Fruit fly (Drosophila melanogaster) whole organism, embryonic: ENCODE results near the gene CG32708.

Source experiments
- Ada2b ChIP-seq: fragments of 200-800 bp; sonication (Bioruptor generic); IDR thresholded peaks from 2 replicates; pipeline ENCODE4 v1.3.6; 2022; ENCODE audit warnings: missing biosample characterization, missing genetic modification characterization
- BEAF-32 ChIP-seq: fragments of 200-800 bp; sonication (Bioruptor generic); optimal IDR thresholded peaks from 3 replicates; lab custom pipeline; 2017; ENCODE audit warnings: missing biosample characterization, missing genetic modification characterization, mild to moderate bottlenecking, moderate library complexity, missing genetic modification reagents
- Bteb2 ChIP-seq: fragments of 200-800 bp; sonication (Bioruptor generic); optimal IDR thresholded peaks from 2 replicates; lab custom pipeline; 2016; ENCODE audit warnings: missing biosample characterization, missing genetic modification characterization
- CG10321 ChIP-seq: fragments of 200-800 bp; sonication (Bioruptor generic); IDR thresholded peaks from 2 replicates; pipeline ENCODE4 v1.3.6; 2022; ENCODE audit warnings: missing biosample characterization, missing genetic modification characterization
- CG10543 ChIP-seq: fragments of 200-800 bp; sonication (Bioruptor generic); optimal IDR thresholded peaks from 3 replicates; lab custom pipeline; 2017; ENCODE audit warnings: missing biosample characterization, mild to moderate bottlenecking, missing genetic modification characterization, moderate library complexity
- CG10565 ChIP-seq: fragments of 200-800 bp; sonication (Bioruptor generic); optimal IDR thresholded peaks from 3 replicates; lab custom pipeline; 2016; ENCODE audit warnings: missing biosample characterization, mild to moderate bottlenecking, missing genetic modification characterization
- CG10654 ChIP-seq: fragments of 200-800 bp; sonication (Bioruptor generic); optimal IDR thresholded peaks from 2 replicates; lab custom pipeline; 2016; ENCODE audit warnings: missing biosample characterization, missing genetic modification characterization
- CG10959 ChIP-seq: fragments of 200-800 bp; sonication (Bioruptor generic); IDR thresholded peaks from 2 replicates; pipeline ENCODE4 v1.3.6; 2022; ENCODE audit warnings: missing biosample characterization, missing genetic modification characterization
- CG11398 ChIP-seq: fragments of 200-800 bp; sonication (Bioruptor generic); optimal IDR thresholded peaks from 2 replicates; lab custom pipeline; 2016; ENCODE audit warnings: missing biosample characterization, missing genetic modification characterization
- CG11456 ChIP-seq: fragments of 200-800 bp; sonication (Bioruptor generic); IDR thresholded peaks from 3 replicates; pipeline ENCODE4 v1.3.6; 2022; ENCODE audit warnings: missing biosample characterization, missing genetic modification characterization
- CG1602 ChIP-seq: fragments of 200-800 bp; sonication (Bioruptor generic); optimal IDR thresholded peaks from 3 replicates; lab custom pipeline; 2016; ENCODE audit warnings: missing biosample characterization, missing genetic modification characterization
- CG1603 ChIP-seq: fragments of 200-800 bp; sonication (Bioruptor generic); optimal IDR thresholded peaks from 2 replicates; lab custom pipeline; 2019; ENCODE audit warnings: missing biosample characterization, mild to moderate bottlenecking, missing genetic modification characterization, moderate library complexity
- CG17802 ChIP-seq: fragments of 200-800 bp; sonication (Bioruptor generic); optimal IDR thresholded peaks from 2 replicates; lab custom pipeline; 2018; ENCODE audit warnings: missing biosample characterization, mild to moderate bottlenecking, missing genetic modification characterization, moderate library complexity
- CG18011 ChIP-seq: fragments of 200-800 bp; sonication (Bioruptor generic); optimal IDR thresholded peaks from 2 replicates; lab custom pipeline; 2017; ENCODE audit warnings: missing biosample characterization, missing genetic modification characterization, mild to moderate bottlenecking, moderate library complexity, missing genotype
- CG31441 ChIP-seq: fragments of 200-800 bp; sonication (Bioruptor generic); IDR thresholded peaks from 2 replicates; pipeline ENCODE4 v1.3.6; 2022; ENCODE audit warnings: missing biosample characterization, missing genetic modification characterization
- CG32532 ChIP-seq: fragments of 200-800 bp; sonication (Bioruptor generic); IDR thresholded peaks from 2 replicates; pipeline ENCODE4 v1.3.6; 2022; ENCODE audit warnings: missing biosample characterization, missing genetic modification characterization
- CG3407 ChIP-seq: fragments of 200-800 bp; sonication (Bioruptor generic); optimal IDR thresholded peaks from 2 replicates; lab custom pipeline; 2018; ENCODE audit warnings: missing biosample characterization, mild to moderate bottlenecking, missing genetic modification characterization
- CG43689 ChIP-seq: fragments of 200-800 bp; sonication (Bioruptor generic); IDR thresholded peaks from 2 replicates; pipeline ENCODE4 v1.3.6; 2022; ENCODE audit warnings: missing biosample characterization, missing genetic modification characterization
- CG4820 ChIP-seq: fragments of 200-800 bp; sonication (Bioruptor generic); optimal IDR thresholded peaks from 3 replicates; lab custom pipeline; 2016; ENCODE audit warnings: missing biosample characterization, missing genetic modification characterization
- CG6765 ChIP-seq: fragments of 200-800 bp; sonication (Bioruptor generic); optimal IDR thresholded peaks from 3 replicates; lab custom pipeline; 2017; ENCODE audit warnings: missing biosample characterization, mild to moderate bottlenecking, missing genetic modification characterization
- CG7745 ChIP-seq: fragments of 200-800 bp; sonication (Bioruptor generic); optimal IDR thresholded peaks from 2 replicates; lab custom pipeline; 2018; ENCODE audit warnings: missing biosample characterization, mild to moderate bottlenecking, missing genetic modification characterization, moderate library complexity
- CG7928 ChIP-seq: fragments of 200-800 bp; sonication (Bioruptor generic); optimal IDR thresholded peaks from 2 replicates; lab custom pipeline; 2017; ENCODE audit warnings: missing biosample characterization, mild to moderate bottlenecking, missing genetic modification characterization
- CG8359 ChIP-seq: fragments of 200-800 bp; sonication (Bioruptor generic); optimal IDR thresholded peaks from 2 replicates; lab custom pipeline; 2017; ENCODE audit warnings: missing biosample characterization, mild to moderate bottlenecking, missing genetic modification characterization, borderline replicate concordance
- CG9932 ChIP-seq: fragments of 200-800 bp; sonication (Bioruptor generic); IDR thresholded peaks from 2 replicates; pipeline ENCODE4 v1.3.6; 2022; ENCODE audit warnings: missing biosample characterization, missing genetic modification characterization
- CoRest ChIP-seq: fragments of 200-800 bp; sonication (Bioruptor generic); optimal IDR thresholded peaks from 3 replicates; lab custom pipeline; 2018; ENCODE audit warnings: missing biosample characterization, mild to moderate bottlenecking, missing genetic modification characterization, moderate library complexity
- D19B ChIP-seq: fragments of 200-800 bp; sonication (Bioruptor generic); optimal IDR thresholded peaks from 2 replicates; lab custom pipeline; 2017; ENCODE audit warnings: missing biosample characterization, mild to moderate bottlenecking, missing genetic modification characterization
- Dek ChIP-seq: fragments of 200-800 bp; sonication (Bioruptor generic); optimal IDR thresholded peaks from 3 replicates; lab custom pipeline; 2019; ENCODE audit warnings: missing biosample characterization, mild to moderate bottlenecking, missing genetic modification characterization, moderate library complexity
- E2f2 ChIP-seq: fragments of 200-800 bp; sonication (Bioruptor generic); IDR thresholded peaks from 2 replicates; pipeline ENCODE4 v1.3.6; 2022; ENCODE audit warnings: missing biosample characterization, missing genetic modification characterization
- HHEX ChIP-seq: fragments of 200-800 bp; sonication (Bioruptor generic); optimal IDR thresholded peaks from 3 replicates; lab custom pipeline; 2017; ENCODE audit warnings: missing biosample characterization, mild to moderate bottlenecking, missing genetic modification characterization, missing genetic modification reagents
- HLH4C ChIP-seq: fragments of 200-800 bp; sonication (Bioruptor generic); IDR thresholded peaks from 3 replicates; pipeline ENCODE4 v1.3.6; 2022; ENCODE audit warnings: missing biosample characterization, missing genetic modification characterization; ENCODE audit not compliant: partially characterized antibody
- Lhr ChIP-seq: fragments of 200-800 bp; sonication (Bioruptor generic); optimal IDR thresholded peaks from 3 replicates; lab custom pipeline; 2017; ENCODE audit warnings: mild to moderate bottlenecking, missing biosample characterization, missing genetic modification reagents, missing genetic modification characterization
- Neu2 ChIP-seq: fragments of 200-800 bp; sonication (Bioruptor generic); optimal IDR thresholded peaks from 3 replicates; lab custom pipeline; 2016; ENCODE audit warnings: missing biosample characterization, missing genetic modification characterization, borderline replicate concordance
- Sin3A ChIP-seq: fragments of >200 bp; optimal IDR thresholded peaks from 2 replicates; lab custom pipeline; 2018
- ase ChIP-seq: fragments of 200-800 bp; sonication (Bioruptor generic); IDR thresholded peaks from 3 replicates; pipeline ENCODE4 v1.3.6; 2022; ENCODE audit warnings: missing biosample characterization, missing genetic modification characterization
- az2 ChIP-seq: fragments of 200-800 bp; sonication (Bioruptor generic); optimal IDR thresholded peaks from 3 replicates; lab custom pipeline; 2016; ENCODE audit warnings: missing biosample characterization, missing genetic modification characterization
- bcd ChIP-seq: fragments of 200-800 bp; sonication (Bioruptor generic); optimal IDR thresholded peaks from 2 replicates; lab custom pipeline; 2017; ENCODE audit warnings: missing biosample characterization, mild to moderate bottlenecking, missing genetic modification characterization
- da ChIP-seq: fragments of 200-800 bp; sonication (Bioruptor generic); optimal IDR thresholded peaks from 2 replicates; lab custom pipeline; 2016; ENCODE audit warnings: missing biosample characterization, missing genetic modification characterization
- gt ChIP-seq: fragments of 200-800 bp; sonication (Bioruptor generic); IDR thresholded peaks from 2 replicates; pipeline ENCODE4 v1.3.6; 2022; ENCODE audit warnings: missing biosample characterization, missing genetic modification characterization
- jumu ChIP-seq: fragments of 200-800 bp; sonication (Bioruptor generic); optimal IDR thresholded peaks from 3 replicates; lab custom pipeline; 2016; ENCODE audit warnings: missing biosample characterization, missing genetic modification characterization
- lilli ChIP-seq: fragments of 200-800 bp; sonication (Bioruptor generic); optimal IDR thresholded peaks from 3 replicates; lab custom pipeline; 2016; ENCODE audit warnings: missing biosample characterization, missing genetic modification characterization
- lov ChIP-seq, 2 experiments: fragments of 200-800 bp in 1 of 2; fragments of >200 bp in 1 of 2; sonication (Bioruptor generic) in 1 of 2; IDR thresholded peaks in 1 of 2; optimal IDR thresholded peaks in 1 of 2; 2 replicates in 1 of 2; 3 replicates in 1 of 2; pipeline versions ENCODE4 v1.3.6 to Lab custom; 2017 to 2022; ENCODE audit warnings: missing biosample characterization in 1 of 2, missing genetic modification characterization in 1 of 2
- mirr ChIP-seq: fragments of 200-800 bp; sonication (Bioruptor generic); optimal IDR thresholded peaks from 3 replicates; lab custom pipeline; 2018; ENCODE audit warnings: missing biosample characterization, mild to moderate bottlenecking, missing genetic modification characterization
- otp ChIP-seq: fragments of 200-800 bp; sonication (Bioruptor generic); IDR thresholded peaks from 3 replicates; pipeline ENCODE4, ENCODE4 v1.3.6; 2022; ENCODE audit warnings: missing biosample characterization, missing genetic modification characterization
- pnt ChIP-seq: fragments of 200-800 bp; sonication (Bioruptor generic); optimal IDR thresholded peaks from 3 replicates; lab custom pipeline; 2016; ENCODE audit warnings: missing biosample characterization, missing genetic modification characterization
- repo ChIP-seq: fragments of 200-800 bp; sonication (Bioruptor generic); optimal IDR thresholded peaks from 2 replicates; lab custom pipeline; 2016; ENCODE audit warnings: missing biosample characterization, missing genetic modification characterization
- row ChIP-seq: fragments of 200-800 bp; sonication (Bioruptor generic); IDR thresholded peaks from 3 replicates; pipeline ENCODE4 v1.3.6; 2022; ENCODE audit warnings: missing biosample characterization, missing genetic modification characterization
- tio ChIP-seq: fragments of 200-800 bp; sonication (Bioruptor generic); optimal IDR thresholded peaks from 2 replicates; lab custom pipeline; 2017; ENCODE audit warnings: missing biosample characterization, missing genetic modification characterization, inconsistent platforms
- usp ChIP-seq: fragments of >200 bp; optimal IDR thresholded peaks from 2 replicates; lab custom pipeline; 2017; ENCODE audit warnings: missing biosample characterization, missing genetic modification characterization
- zen2 ChIP-seq: fragments of 200-800 bp; sonication (Bioruptor generic); IDR thresholded peaks from 3 replicates; pipeline ENCODE4 v1.3.6; 2022; ENCODE audit warnings: missing biosample characterization, missing genetic modification characterization; ENCODE audit not compliant: partially characterized antibody

CG32708 gene

DNA sequence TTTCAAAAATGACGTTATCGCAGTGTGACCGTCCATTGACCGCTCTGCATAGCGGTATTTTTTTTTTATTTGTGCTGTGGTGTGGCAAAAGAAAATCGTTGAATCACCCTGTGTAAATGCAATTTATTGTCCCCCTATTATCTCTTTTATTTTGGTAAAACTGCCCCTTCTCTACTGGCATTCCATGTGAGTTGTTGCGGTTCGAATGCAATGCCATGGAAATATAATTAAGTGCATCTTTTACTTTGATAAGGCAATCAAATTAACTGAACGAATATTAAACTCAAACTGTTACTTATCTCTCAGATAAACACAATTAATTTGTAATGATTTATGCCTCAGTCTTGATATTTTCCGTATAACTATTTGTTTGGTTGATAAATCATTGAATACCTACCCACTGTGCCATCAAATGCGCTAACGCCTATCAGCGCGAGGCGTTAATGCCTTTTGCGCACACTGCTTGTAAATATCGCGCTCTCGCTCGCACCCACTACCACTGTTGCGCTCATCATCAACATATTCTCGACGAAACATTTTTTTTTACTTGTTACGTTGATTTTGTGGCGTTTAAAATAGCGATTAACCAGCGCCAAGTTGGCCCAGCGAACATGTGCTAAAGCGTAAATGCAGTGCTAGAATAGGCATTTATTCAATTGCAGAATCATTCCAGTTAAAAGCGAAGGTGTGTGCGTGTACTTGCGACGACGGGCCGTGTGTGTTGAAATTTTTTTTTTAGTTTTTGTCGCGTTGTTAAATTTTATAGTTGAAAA lies 23.5 kb downstream of the CG32708 start (continued):
- TF ChIP-seq HLH4C (no peak), Ada2b (GFP tag; lab: Robert Waterston, UW) (0 out of 2 replicates have a peak, but pooled peaks have one; percentile 30), repo (GFP tag; lab: Kevin White, UChicago) (no peak), CG43689 (GFP tag; lab: Robert Waterston, UW) (no peak), CG7928 (GFP tag; lab: Kevin White, UChicago) (no peak), CG10543 (GFP tag; lab: Kevin White, UChicago) (no peak), CG1602 (GFP tag; lab: Kevin White, UChicago) (peak; percentile 52), CG4820 (no peak), Sin3A (lab: Kevin White, UChicago) (peak; percentile 67), bcd (GFP tag; lab: Kevin White, UChicago) (peak; percentile 55), CG9932 (GFP tag; lab: Robert Waterston, UW) (peak; percentile 58), CoRest (tag; lab: Kevin White, UChicago) (peak; percentile 72), Neu2 (GFP tag; lab: Kevin White, UChicago) (no peak), lov (optimal IDR thresholded peaks at IDR 0.05; lab: Kevin White, UChicago) (no peak), lov (GFP tag; IDR thresholded peaks at IDR 0.05; lab: Robert Waterston, UW) (no peak), gt (GFP tag; lab: Robert Waterston, UW) (no peak), CG10959 (no peak), otp (GFP tag; lab: Robert Waterston, UW) (0 out of 3 replicates have a peak, but pooled peaks have one; percentile 28), zen2 (GFP tag; lab: Robert Waterston, UW) (no peak), CG32532 (GFP tag; lab: Robert Waterston, UW) (peak; percentile 40; the same call in 1 of the 2 replicates), mirr (peak; percentile 3), CG10565 (GFP tag; lab: Kevin White, UChicago) (no peak), tio (GFP tag; lab: Kevin White, UChicago) (peak; percentile 78), CG6765 (GFP tag; lab: Kevin White, UChicago) (no peak), lilli (GFP tag; lab: Kevin White, UChicago) (peak; percentile 59), CG7745 (tag; lab: Kevin White, UChicago) (no peak), D19B (GFP tag; lab: Kevin White, UChicago) (peak; percentile 28), CG11456 (GFP tag; lab: Robert Waterston, UW) (no peak), ase (0 out of 3 replicates have a peak, but pooled peaks have one; percentile 38), HHEX (GFP tag; lab: Kevin White, UChicago) (peak; percentile 13), CG11398 (GFP tag; lab: Kevin White, UChicago) (no peak), Lhr (GFP tag; lab: Kevin White, UChicago) (peak; percentile 61), jumu (GFP tag; lab: Kevin White, UChicago) (peak; percentile 45), pnt (peak; percentile 25), row (GFP tag; lab: Robert Waterston, UW) (peak; percentile 80), CG17802 (tag; lab: Kevin White, UChicago) (peak; percentile 30), CG18011 (GFP tag; lab: Kevin White, UChicago) (no peak), Bteb2 (GFP tag; lab: Kevin White, UChicago) (peak; percentile 26), az2 (GFP tag; lab: Kevin White, UChicago) (peak; percentile 49), CG3407 (GFP tag; lab: Kevin White, UChicago) (no peak), CG1603 (tag; lab: Kevin White, UChicago) (peak; percentile 66), usp (no peak), CG31441 (GFP tag; lab: Robert Waterston, UW) (peak; percentile 38; the same call in 1 of the 2 replicates), BEAF-32 (GFP tag; lab: Kevin White, UChicago) (peak; percentile 38), Dek (tag; lab: Kevin White, UChicago) (peak; percentile 37), CG10654 (GFP tag; lab: Kevin White, UChicago) (peak; percentile 19), E2f2 (GFP tag; lab: Robert Waterston, UW) (peak; percentile 29; the same call in 1 of the 2 replicates), CG8359 (GFP tag; lab: Kevin White, UChicago) (no peak), CG10321 (GFP tag; lab: Robert Waterston, UW) (peak; percentile 35; the same call in 1 of the 2 replicates), da (GFP tag; lab: Kevin White, UChicago) (no peak)
